Fruit fly (Drosophila melanogaster) whole organism, embryonic: ENCODE measurements around the gene Trs23.

ENCODE experiments used
- BEAF-32 ChIP-seq: fragments of 200-800 bp; sonication (Bioruptor generic); optimal IDR thresholded peaks from 3 replicates; lab custom pipeline; 2017; ENCODE audit warnings: missing biosample characterization, missing genetic modification characterization, mild to moderate bottlenecking, moderate library complexity, missing genetic modification reagents
- CG10462 ChIP-seq: fragments of 200-800 bp; sonication (Bioruptor generic); optimal IDR thresholded peaks from 2 replicates; lab custom pipeline; 2016; ENCODE audit warnings: missing biosample characterization, missing genetic modification characterization
- CG10979 ChIP-seq: fragments of 200-800 bp; sonication (Bioruptor generic); optimal IDR thresholded peaks from 2 replicates; lab custom pipeline; 2018; ENCODE audit warnings: missing biosample characterization, mild to moderate bottlenecking, missing genetic modification characterization, moderate library complexity
- CG12104 ChIP-seq: fragments of 200-800 bp; sonication (Bioruptor generic); optimal IDR thresholded peaks from 3 replicates; lab custom pipeline; 2016; ENCODE audit warnings: missing biosample characterization, missing genetic modification characterization
- CG12155 ChIP-seq: fragments of 200-800 bp; sonication (Bioruptor generic); optimal IDR thresholded peaks from 3 replicates; lab custom pipeline; 2016; ENCODE audit warnings: missing biosample characterization, missing genetic modification characterization
- CG12299 ChIP-seq: fragments of 200-800 bp; sonication (Bioruptor generic); optimal IDR thresholded peaks from 2 replicates; lab custom pipeline; 2018; ENCODE audit warnings: missing biosample characterization, mild to moderate bottlenecking, missing genetic modification characterization
- CG13894 ChIP-seq: fragments of 200-800 bp; sonication (Bioruptor generic); optimal IDR thresholded peaks from 3 replicates; lab custom pipeline; 2018; ENCODE audit warnings: missing biosample characterization, mild to moderate bottlenecking, missing genetic modification characterization, moderate library complexity
- CG17568 ChIP-seq: fragments of 200-800 bp; sonication (Bioruptor generic); optimal IDR thresholded peaks from 2 replicates; lab custom pipeline; 2018; ENCODE audit warnings: missing biosample characterization, mild to moderate bottlenecking, missing genetic modification characterization, moderate library complexity
- CG18262 ChIP-seq: fragments of 200-800 bp; optimal IDR thresholded peaks from 3 replicates; lab custom pipeline; 2019; ENCODE audit warnings: missing biosample characterization, mild to moderate bottlenecking, missing genetic modification characterization, moderate library complexity
- CG1832 ChIP-seq: fragments of 200-800 bp; sonication (Bioruptor generic); optimal IDR thresholded peaks from 2 replicates; lab custom pipeline; 2017; ENCODE audit warnings: missing biosample characterization, mild to moderate bottlenecking, missing genetic modification characterization, inconsistent platforms
- CG18599 ChIP-seq: fragments of 200-800 bp; sonication (Bioruptor generic); optimal IDR thresholded peaks from 3 replicates; lab custom pipeline; 2017; ENCODE audit warnings: missing biosample characterization, missing genetic modification characterization, mild to moderate bottlenecking, moderate library complexity, missing genetic modification reagents
- CG31224 ChIP-seq: fragments of 200-800 bp; sonication (Bioruptor generic); IDR thresholded peaks from 2 replicates; pipeline ENCODE4 v1.3.6; 2022; ENCODE audit warnings: missing biosample characterization, missing genetic modification characterization
- CG31441 ChIP-seq: fragments of 200-800 bp; sonication (Bioruptor generic); IDR thresholded peaks from 2 replicates; pipeline ENCODE4 v1.3.6; 2022; ENCODE audit warnings: missing biosample characterization, missing genetic modification characterization
- CG3407 ChIP-seq: fragments of 200-800 bp; sonication (Bioruptor generic); optimal IDR thresholded peaks from 2 replicates; lab custom pipeline; 2018; ENCODE audit warnings: missing biosample characterization, mild to moderate bottlenecking, missing genetic modification characterization
- CG34224 ChIP-seq: fragments of 200-800 bp; sonication (Bioruptor generic); IDR thresholded peaks from 3 replicates; pipeline ENCODE4 v1.3.6; 2022; ENCODE audit warnings: missing biosample characterization, missing genetic modification characterization; ENCODE audit not compliant: partially characterized antibody
- CG3838 ChIP-seq: fragments of 200-800 bp; sonication (Bioruptor generic); optimal IDR thresholded peaks from 3 replicates; lab custom pipeline; 2016; ENCODE audit warnings: missing biosample characterization, missing genetic modification characterization
- CG4404 ChIP-seq: fragments of 200-800 bp; sonication (Bioruptor generic); IDR thresholded peaks from 2 replicates; pipeline ENCODE4 v1.3.6; 2022; ENCODE audit warnings: missing biosample characterization, missing genetic modification characterization
- CG4707 ChIP-seq: fragments of 200-800 bp; sonication (Bioruptor generic); optimal IDR thresholded peaks from 2 replicates; lab custom pipeline; 2018; ENCODE audit warnings: missing biosample characterization, mild to moderate bottlenecking, missing genetic modification characterization, moderate library complexity
- CG6813 ChIP-seq: fragments of 200-800 bp; sonication (Bioruptor generic); optimal IDR thresholded peaks from 2 replicates; lab custom pipeline; 2017; ENCODE audit warnings: missing biosample characterization, missing genetic modification characterization, mild to moderate bottlenecking, moderate library complexity, missing genetic modification reagents
- CG7839 ChIP-seq: fragments of 200-800 bp; sonication (Bioruptor generic); optimal IDR thresholded peaks from 3 replicates; lab custom pipeline; 2018; ENCODE audit warnings: missing biosample characterization, mild to moderate bottlenecking, missing genetic modification characterization, moderate library complexity
- CG8944 ChIP-seq: fragments of 200-800 bp; sonication (Bioruptor generic); optimal IDR thresholded peaks from 3 replicates; lab custom pipeline; 2016; ENCODE audit warnings: missing biosample characterization, missing genetic modification characterization
- CrebB ChIP-seq: fragments of 200-800 bp; sonication (Bioruptor generic); optimal IDR thresholded peaks from 3 replicates; lab custom pipeline; 2018; ENCODE audit warnings: missing biosample characterization, mild to moderate bottlenecking, missing genetic modification characterization
- Dbx ChIP-seq: fragments of 200-800 bp; sonication (Bioruptor generic); IDR thresholded peaks from 3 replicates; pipeline ENCODE4 v1.3.6; 2022; ENCODE audit warnings: missing biosample characterization, missing genetic modification characterization
- Dfd ChIP-seq, 2 experiments: fragments of >200 bp; optimal IDR thresholded peaks; 2 replicates each; lab custom pipeline; 2017; ENCODE audit warnings: missing biosample characterization in 2 of 2, missing genetic modification characterization in 2 of 2
- Dll ChIP-seq: fragments of 200-800 bp; sonication (Bioruptor generic); IDR thresholded peaks from 4 replicates; pipeline ENCODE4 v1.3.6; 2022; ENCODE audit warnings: missing biosample characterization, missing genetic modification characterization; ENCODE audit not compliant: partially characterized antibody
- Drgx ChIP-seq: fragments of 200-800 bp; sonication (Bioruptor generic); IDR thresholded peaks from 2 replicates; pipeline ENCODE4 v1.3.6; 2022; ENCODE audit warnings: missing biosample characterization, missing genetic modification characterization
- GATAe ChIP-seq: fragments of 200-800 bp; sonication (Bioruptor generic); conservative IDR thresholded peaks from 2 replicates; pipeline ENCODE4 v1.3.6; 2022; ENCODE audit warnings: missing biosample characterization, missing genetic modification characterization
- HHEX ChIP-seq: fragments of 200-800 bp; sonication (Bioruptor generic); optimal IDR thresholded peaks from 3 replicates; lab custom pipeline; 2017; ENCODE audit warnings: missing biosample characterization, mild to moderate bottlenecking, missing genetic modification characterization, missing genetic modification reagents
- Hsf ChIP-seq: fragments of 200-800 bp; sonication (Bioruptor generic); optimal IDR thresholded peaks from 3 replicates; lab custom pipeline; 2016; ENCODE audit warnings: missing biosample characterization, missing genetic modification characterization
- Med ChIP-seq: fragments of 200-800 bp; sonication (Bioruptor generic); peaks from one replicate; lab custom pipeline; 2016; ENCODE audit warnings: missing biosample characterization, missing genetic modification characterization, mild to moderate bottlenecking, inconsistent platforms, moderate library complexity
- Mrtf ChIP-seq: fragments of 200-800 bp; sonication (Bioruptor generic); IDR thresholded peaks from 3 replicates; pipeline ENCODE4 v1.3.6; 2022; ENCODE audit warnings: missing biosample characterization, missing genetic modification characterization
- Myb ChIP-seq: fragments of 200-800 bp; sonication (Bioruptor generic); optimal IDR thresholded peaks from 2 replicates; lab custom pipeline; 2016; ENCODE audit warnings: missing biosample characterization, missing genetic modification characterization
- PHDP ChIP-seq: fragments of 200-800 bp; sonication (Bioruptor generic); optimal IDR thresholded peaks from 3 replicates; lab custom pipeline; 2018; ENCODE audit warnings: missing biosample characterization, mild to moderate bottlenecking, missing genetic modification characterization, moderate library complexity
- Poxn ChIP-seq: fragments of 200-800 bp; sonication (Bioruptor generic); IDR thresholded peaks from 2 replicates; pipeline ENCODE4 v1.3.6; 2022; ENCODE audit warnings: missing biosample characterization, missing genetic modification characterization
- Rx ChIP-seq: fragments of 200-800 bp; sonication (Bioruptor generic); IDR thresholded peaks from 2 replicates; pipeline ENCODE4 v1.3.6; 2022; ENCODE audit warnings: missing biosample characterization, missing genetic modification characterization
- Six4 ChIP-seq: fragments of 200-800 bp; sonication (Bioruptor generic); optimal IDR thresholded peaks from 2 replicates; lab custom pipeline; 2016; ENCODE audit warnings: missing biosample characterization, missing genetic modification characterization
- Tbp ChIP-seq: fragments of >200 bp; optimal IDR thresholded peaks from 2 replicates; lab custom pipeline; 2018; ENCODE audit warnings: missing biosample characterization, missing genetic modification characterization
- Usf ChIP-seq: fragments of 200-800 bp; sonication (Bioruptor generic); optimal IDR thresholded peaks from 2 replicates; lab custom pipeline; 2017; ENCODE audit warnings: missing genotype, missing biosample characterization, missing genetic modification characterization
- bbx ChIP-seq: fragments of 200-800 bp; sonication (Bioruptor generic); IDR thresholded peaks from 2 replicates; pipeline ENCODE4 v1.3.6; 2022; ENCODE audit warnings: missing biosample characterization, missing genetic modification characterization; ENCODE audit not compliant: partially characterized antibody
- crp ChIP-seq, 2 experiments: fragments of 200-800 bp; sonication (Bioruptor generic); optimal IDR thresholded peaks; 2 replicates in 1 of 2; 3 replicates in 1 of 2; lab custom pipeline; 2017; ENCODE audit warnings: missing biosample characterization in 2 of 2, missing genetic modification characterization in 2 of 2, mild to moderate bottlenecking in 1 of 2, moderate library complexity in 1 of 2
- dan ChIP-seq: fragments of 200-800 bp; sonication (Bioruptor generic); IDR thresholded peaks from 2 replicates; pipeline ENCODE4 v1.3.6; 2022; ENCODE audit warnings: missing biosample characterization, missing genetic modification characterization
- dmrt11E ChIP-seq: fragments of 200-800 bp; sonication (Bioruptor generic); optimal IDR thresholded peaks from 3 replicates; lab custom pipeline; 2018; ENCODE audit warnings: missing biosample characterization, mild to moderate bottlenecking, missing genetic modification characterization, moderate library complexity
- exex ChIP-seq: fragments of 200-800 bp; sonication (Bioruptor generic); optimal IDR thresholded peaks from 4 replicates; lab custom pipeline; 2018; ENCODE audit warnings: missing biosample characterization, mild to moderate bottlenecking, missing genetic modification characterization, moderate library complexity
- ftz-f1 ChIP-seq: fragments of 200-800 bp; sonication (Bioruptor generic); optimal IDR thresholded peaks from 2 replicates; lab custom pipeline; 2016; ENCODE audit warnings: missing biosample characterization, missing genetic modification characterization
- ind ChIP-seq: fragments of 200-800 bp; sonication (Bioruptor generic); optimal IDR thresholded peaks from 3 replicates; lab custom pipeline; 2016; ENCODE audit warnings: missing biosample characterization, missing genetic modification characterization
- mam ChIP-seq: fragments of 200-800 bp; sonication (Bioruptor generic); optimal IDR thresholded peaks from 3 replicates; lab custom pipeline; 2016; ENCODE audit warnings: missing biosample characterization, missing genetic modification characterization
- org-1 ChIP-seq: fragments of 200-800 bp; sonication (Bioruptor generic); optimal IDR thresholded peaks from 2 replicates; lab custom pipeline; 2017; ENCODE audit warnings: missing biosample characterization, missing genetic modification characterization
- pb ChIP-seq: fragments of 200-800 bp; sonication (Bioruptor generic); optimal IDR thresholded peaks from 3 replicates; lab custom pipeline; 2016; ENCODE audit warnings: missing biosample characterization, missing genetic modification characterization
- sna ChIP-seq: fragments of 200-800 bp; sonication (Bioruptor generic); IDR thresholded peaks from 2 replicates; pipeline ENCODE4 v1.3.6; 2022; ENCODE audit warnings: missing biosample characterization, missing genetic modification characterization; ENCODE audit not compliant: partially characterized antibody
- tio ChIP-seq: fragments of 200-800 bp; sonication (Bioruptor generic); optimal IDR thresholded peaks from 2 replicates; lab custom pipeline; 2017; ENCODE audit warnings: missing biosample characterization, missing genetic modification characterization, inconsistent platforms
- wor ChIP-seq: fragments of 200-800 bp; sonication (Bioruptor generic); IDR thresholded peaks from 2 replicates; pipeline ENCODE4 v1.3.6; 2022; ENCODE audit warnings: missing biosample characterization, missing genetic modification characterization

Trs23 gene

dm6 chr2L:8732702-8733101, 46.7 kb downstream of the Trs23 start (continued):
- TF ChIP-seq Six4 (GFP tag; lab: Kevin White, UChicago) (no peak), CG18262 (tag; lab: Kevin White, UChicago) (no peak), Usf (GFP tag; lab: Kevin White, UChicago) (no peak), CG10979 (tag; lab: Kevin White, UChicago) (peak; percentile 10), CrebB (tag; lab: Kevin White, UChicago) (no peak), CG18599 (no peak), CG13894 (tag; lab: Kevin White, UChicago) (no peak), Drgx (no peak), wor (GFP tag; lab: Robert Waterston, UW) (0 out of 2 replicates have a peak, but pooled peaks have one; percentile 12), org-1 (GFP tag; lab: Kevin White, UChicago) (no peak), CG12299 (tag; lab: Kevin White, UChicago) (no peak), Tbp (GFP tag; lab: Kevin White, UChicago) (no peak), Dll (GFP tag; lab: Robert Waterston, UW) (no peak), Dbx (GFP tag; lab: Robert Waterston, UW) (0 out of 3 replicates have a peak, but pooled peaks have one; percentile 10), CG31224 (GFP tag; lab: Robert Waterston, UW) (no peak), dmrt11E (tag; lab: Kevin White, UChicago) (no peak), CG7839 (peak; percentile 18), CG4707 (GFP tag; lab: Kevin White, UChicago) (no peak), ftz-f1 (GFP tag; lab: Kevin White, UChicago) (no peak), pb (GFP tag; lab: Kevin White, UChicago) (no peak), PHDP (tag; lab: Kevin White, UChicago) (no peak), Dfd (GFP tag; optimal IDR thresholded peaks at IDR 0.05; lab: Kevin White, UChicago) (no peak), HHEX (GFP tag; lab: Kevin White, UChicago) (no peak), dan (GFP tag; lab: Robert Waterston, UW) (no peak), BEAF-32 (no peak), Hsf (GFP tag; lab: Kevin White, UChicago) (no peak), mam (GFP tag; lab: Kevin White, UChicago) (no peak), Myb (no peak), ind (GFP tag; lab: Kevin White, UChicago) (peak; percentile 32), CG12155 (no peak), GATAe (GFP tag; lab: Robert Waterston, UW) (no peak), Rx (GFP tag; lab: Robert Waterston, UW) (no peak), tio (no peak), Poxn (GFP tag; lab: Robert Waterston, UW) (no peak), crp (GFP tag; optimal IDR thresholded peaks at IDR 0.05; lab: Kevin White, UChicago) (no peak), CG34224 (no peak), exex (tag; lab: Kevin White, UChicago) (no peak), CG1832 (GFP tag; lab: Kevin White, UChicago) (no peak), CG4404 (GFP tag; lab: Robert Waterston, UW) (no peak), bbx (GFP tag; lab: Robert Waterston, UW) (no peak), CG3407 (GFP tag; lab: Kevin White, UChicago) (no peak), Mrtf (GFP tag; lab: Robert Waterston, UW) (no peak), CG3838 (GFP tag; lab: Kevin White, UChicago) (no peak), Med (GFP tag; lab: Kevin White, UChicago) (peak; percentile 85), CG10462 (GFP tag; lab: Kevin White, UChicago) (no peak), CG6813 (GFP tag; lab: Kevin White, UChicago) (no peak), CG8944 (GFP tag; lab: Kevin White, UChicago) (no peak), CG31441 (GFP tag; lab: Robert Waterston, UW) (no peak), sna (GFP tag; lab: Robert Waterston, UW) (no peak), CG17568 (GFP tag; lab: Kevin White, UChicago) (no peak), CG12104 (GFP tag; lab: Kevin White, UChicago) (no peak)
